Worm (Caenorhabditis elegans) whole organism, young adult: ENCODE results near the gene C04A11.5.
A peak's percentile ranks its signal among the peaks of the same experiment; 100 is the strongest.

Source experiments
- B0336.3 ChIP-seq: fragments of 200-800 bp; sonication (Bioruptor generic); IDR thresholded peaks from 2 replicates; pipeline ENCODE4 v1.3.6; 2022; ENCODE audit warnings: missing genetic modification characterization, missing compliant biosample characterization
- C17E4.6 ChIP-seq: fragments of 200-800 bp; sonication (Bioruptor generic); IDR thresholded peaks from 2 replicates; pipeline ENCODE4 v1.3.6; 2022; ENCODE audit warnings: missing genetic modification reagents, missing genetic modification characterization, missing compliant biosample characterization
- F39B2.1 ChIP-seq: fragments of 200-800 bp; sonication (Bioruptor generic); IDR thresholded peaks from 2 replicates; pipeline ENCODE4 v1.3.6; 2022; ENCODE audit warnings: missing genetic modification reagents, missing genetic modification characterization, missing compliant biosample characterization
- F49E8.2 ChIP-seq: sonication (generic microtip); optimal IDR thresholded peaks from 3 replicates; lab custom pipeline; 2017; ENCODE audit warnings: missing genetic modification characterization, mild to moderate bottlenecking, missing compliant biosample characterization, antibody characterized with exemption, moderate library complexity; ENCODE audit not compliant: insufficient read depth
- F52B5.7 ChIP-seq: sonication (generic microtip); optimal IDR thresholded peaks from 2 replicates; lab custom pipeline; 2016; ENCODE audit warnings: mild to moderate bottlenecking, missing genetic modification characterization, missing compliant biosample characterization
- F57A8.1 ChIP-seq: fragments of 200-800 bp; sonication (Bioruptor generic); optimal IDR thresholded peaks from 2 replicates; lab custom pipeline; 2018; ENCODE audit warnings: mild to moderate bottlenecking, missing genetic modification characterization, moderate library complexity, missing compliant biosample characterization
- F57C9.4 ChIP-seq: sonication (generic microtip); optimal IDR thresholded peaks from 2 replicates; lab custom pipeline; 2017; ENCODE audit warnings: mild to moderate bottlenecking, missing genetic modification characterization, missing compliant biosample characterization
- Y56A3A.18 ChIP-seq: fragments of 200-800 bp; sonication (Bioruptor generic); IDR thresholded peaks from 2 replicates; pipeline ENCODE4 v1.3.6; 2022; ENCODE audit warnings: missing genetic modification reagents, missing genetic modification characterization, missing compliant biosample characterization
- Y79H2A.3 ChIP-seq: fragments of 200-800 bp; sonication (Bioruptor generic); conservative IDR thresholded peaks from 2 replicates; pipeline ENCODE4 v1.3.6; 2022; ENCODE audit warnings: missing genetic modification reagents, missing genetic modification characterization, missing compliant biosample characterization
- Y95B8A.8 ChIP-seq: fragments of 200-800 bp; sonication (Bioruptor generic); IDR thresholded peaks from 2 replicates; pipeline ENCODE4 v1.3.6; 2022; ENCODE audit warnings: missing genetic modification reagents, missing genetic modification characterization, missing compliant biosample characterization
- akir-1 ChIP-seq: fragments of 200-800 bp; sonication (Bioruptor generic); optimal IDR thresholded peaks from 2 replicates; lab custom pipeline; 2018; ENCODE audit warnings: mild to moderate bottlenecking, missing genetic modification characterization, moderate library complexity, missing compliant biosample characterization
- ama-1 ChIP-seq, 3 experiments: fragments of 150-350 bp in 1 of 3; sonication (generic microtip) in 2 of 3; optimal IDR thresholded peaks; 2 replicates each; lab custom pipeline; 2014 to 2018; ENCODE audit warnings: missing biosample characterization in 2 of 3, missing genetic modification characterization in 2 of 3, missing genetic modification reagents in 2 of 3
- attf-5 ChIP-seq: fragments of 200-800 bp; sonication (Bioruptor generic); optimal IDR thresholded peaks from 2 replicates; lab custom pipeline; 2018; ENCODE audit warnings: mild to moderate bottlenecking, missing genetic modification characterization, missing compliant biosample characterization
- cebp-1 ChIP-seq, 2 experiments: fragments of 200-800 bp in 1 of 2; sonication (Bioruptor generic) in 1 of 2; sonication (generic microtip) in 1 of 2; IDR thresholded peaks in 1 of 2; optimal IDR thresholded peaks in 1 of 2; 2 replicates each; pipeline versions ENCODE4 v1.3.6 to Lab custom; 2017 to 2022; ENCODE audit warnings: missing compliant biosample characterization in 2 of 2, missing genetic modification characterization in 2 of 2, mild to moderate bottlenecking in 1 of 2, missing genetic modification reagents in 1 of 2, moderate library complexity in 1 of 2
- ceh-100 ChIP-seq: fragments of 200-800 bp; sonication (Bioruptor generic); IDR thresholded peaks from 2 replicates; pipeline ENCODE4 v1.3.6; 2022; ENCODE audit warnings: missing genetic modification reagents, missing genetic modification characterization, missing compliant biosample characterization
- ceh-58 ChIP-seq: fragments of 200-800 bp; sonication (Bioruptor generic); IDR thresholded peaks from 2 replicates; pipeline ENCODE4 v1.3.6; 2022; ENCODE audit warnings: missing genetic modification characterization, missing compliant biosample characterization
- ceh-91 ChIP-seq: fragments of 200-800 bp; sonication (Bioruptor generic); IDR thresholded peaks from 2 replicates; pipeline ENCODE4 v1.3.6; 2022; ENCODE audit warnings: missing genetic modification reagents, missing genetic modification characterization, missing compliant biosample characterization
- chd-7 ChIP-seq: sonication (generic microtip); optimal IDR thresholded peaks from 2 replicates; lab custom pipeline; 2016; ENCODE audit warnings: mild to moderate bottlenecking, missing genetic modification characterization, moderate library complexity, missing compliant biosample characterization
- die-1 ChIP-seq: sonication (generic microtip); optimal IDR thresholded peaks from 2 replicates; lab custom pipeline; 2016; ENCODE audit warnings: missing genotype, mild to moderate bottlenecking, missing genetic modification characterization, missing compliant biosample characterization
- dpff-1 ChIP-seq: sonication (generic microtip); optimal IDR thresholded peaks from 2 replicates; lab custom pipeline; 2017; ENCODE audit warnings: mild to moderate bottlenecking, missing genetic modification characterization, missing compliant biosample characterization
- dpl-1 ChIP-seq: fragments of 150-350 bp; optimal IDR thresholded peaks from 2 replicates; lab custom pipeline; 2014; ENCODE audit warnings: missing biosample characterization, missing genetic modification reagents, missing genetic modification characterization
- fkh-3 ChIP-seq: sonication (generic microtip); optimal IDR thresholded peaks from 2 replicates; lab custom pipeline; 2016; ENCODE audit warnings: mild to moderate bottlenecking, missing genetic modification characterization, missing compliant biosample characterization
- hlh-12 ChIP-seq: sonication (generic microtip); optimal IDR thresholded peaks from 2 replicates; lab custom pipeline; 2016; ENCODE audit warnings: missing genetic modification characterization, missing compliant biosample characterization
- hsf-1 ChIP-seq: fragments of 200-800 bp; sonication (Bioruptor generic); IDR thresholded peaks from 2 replicates; pipeline ENCODE4 v1.3.6; 2022; ENCODE audit warnings: missing genetic modification reagents, missing genetic modification characterization, missing compliant biosample characterization
- lin-40 ChIP-seq: sonication (generic microtip); optimal IDR thresholded peaks from 2 replicates; lab custom pipeline; 2016; ENCODE audit warnings: missing genetic modification characterization, mild to moderate bottlenecking, missing compliant biosample characterization, missing genotype, missing genetic modification reagents
- lir-1 ChIP-seq: fragments of 200-800 bp; sonication (Bioruptor generic); conservative IDR thresholded peaks from 2 replicates; pipeline ENCODE4 v1.3.6; 2022; ENCODE audit warnings: missing genetic modification reagents, missing genetic modification characterization, missing compliant biosample characterization
- lsy-27 ChIP-seq: sonication (generic microtip); optimal IDR thresholded peaks from 2 replicates; lab custom pipeline; 2017; ENCODE audit warnings: missing genetic modification characterization, mild to moderate bottlenecking, missing compliant biosample characterization, antibody characterized with exemption, missing genotype, borderline replicate concordance; ENCODE audit not compliant: insufficient read depth
- madf-8 ChIP-seq: fragments of 200-800 bp; sonication (Bioruptor generic); conservative IDR thresholded peaks from 2 replicates; pipeline ENCODE4 v1.3.6; 2022; ENCODE audit warnings: missing genetic modification reagents, missing genetic modification characterization, missing compliant biosample characterization
- mcd-1 ChIP-seq: fragments of 200-800 bp; sonication (Bioruptor generic); IDR thresholded peaks from 2 replicates; pipeline ENCODE4 v1.3.6; 2022; ENCODE audit warnings: missing genetic modification reagents, missing genetic modification characterization, missing compliant biosample characterization
- nfya-2 ChIP-seq: fragments of 200-800 bp; sonication (Bioruptor generic); IDR thresholded peaks from 2 replicates; pipeline ENCODE4 v1.3.6; 2022; ENCODE audit warnings: missing genetic modification reagents, missing genetic modification characterization, missing compliant biosample characterization
- nhr-120 ChIP-seq: fragments of 200-800 bp; sonication (Bioruptor generic); IDR thresholded peaks from 2 replicates; pipeline ENCODE4 v1.3.6; 2022; ENCODE audit warnings: missing genetic modification characterization, missing compliant biosample characterization
- pbrm-1 ChIP-seq: fragments of 200-800 bp; sonication (Bioruptor generic); IDR thresholded peaks from 2 replicates; pipeline ENCODE4 v1.3.6; 2022; ENCODE audit warnings: missing genetic modification reagents, missing genetic modification characterization, missing compliant biosample characterization
- rcor-1 ChIP-seq: fragments of 200-800 bp; sonication (Bioruptor generic); IDR thresholded peaks from 2 replicates; pipeline ENCODE4 v1.3.6; 2022; ENCODE audit warnings: missing genetic modification reagents, missing genetic modification characterization, missing compliant biosample characterization
- repo-1 ChIP-seq: sonication (generic microtip); optimal IDR thresholded peaks from 2 replicates; lab custom pipeline; 2017; ENCODE audit warnings: mild to moderate bottlenecking, missing genetic modification characterization, missing compliant biosample characterization
- sdz-38 ChIP-seq: sonication (generic microtip); optimal IDR thresholded peaks from 2 replicates; lab custom pipeline; 2016; ENCODE audit warnings: missing genotype, missing genetic modification characterization, missing compliant biosample characterization
- sea-2 ChIP-seq: fragments of 200-800 bp; sonication (Bioruptor generic); IDR thresholded peaks from 2 replicates; pipeline ENCODE4 v1.3.6; 2022; ENCODE audit warnings: missing genetic modification characterization, missing compliant biosample characterization
- snpc-1.1 ChIP-seq: sonication (generic microtip); optimal IDR thresholded peaks from 2 replicates; lab custom pipeline; 2017; ENCODE audit warnings: missing genetic modification characterization, mild to moderate bottlenecking, missing compliant biosample characterization, antibody characterized with exemption, moderate library complexity, missing genotype, missing genetic modification reagents; ENCODE audit not compliant: insufficient read depth
- snpc-3.4 ChIP-seq: sonication (generic microtip); optimal IDR thresholded peaks from 2 replicates; lab custom pipeline; 2017; ENCODE audit warnings: missing genetic modification characterization, mild to moderate bottlenecking, missing compliant biosample characterization, antibody characterized with exemption, moderate library complexity, missing genotype, missing genetic modification reagents
- tbx-9 ChIP-seq: sonication (generic microtip); optimal IDR thresholded peaks from 2 replicates; lab custom pipeline; 2016; ENCODE audit warnings: borderline replicate concordance, missing genetic modification characterization, inconsistent platforms, missing compliant biosample characterization
- tlf-1 ChIP-seq: fragments of 200-800 bp; sonication (Bioruptor generic); optimal IDR thresholded peaks from 2 replicates; lab custom pipeline; 2018; ENCODE audit warnings: mild to moderate bottlenecking, missing genetic modification characterization, missing compliant biosample characterization
- xnd-1 ChIP-seq: sonication (generic microtip); optimal IDR thresholded peaks from 2 replicates; lab custom pipeline; 2016; ENCODE audit warnings: missing genotype, missing genetic modification reagents, missing genetic modification characterization, missing compliant biosample characterization
- ztf-22 ChIP-seq: fragments of 200-800 bp; sonication (Bioruptor generic); optimal IDR thresholded peaks from 2 replicates; lab custom pipeline; 2018; ENCODE audit warnings: mild to moderate bottlenecking, missing genetic modification characterization, moderate library complexity, missing compliant biosample characterization
- ztf-25 ChIP-seq: fragments of 200-800 bp; sonication (Bioruptor generic); IDR thresholded peaks from 2 replicates; pipeline ENCODE4 v1.3.6; 2022; ENCODE audit warnings: missing genetic modification reagents, missing genetic modification characterization, missing compliant biosample characterization
- ztf-26 ChIP-seq: sonication (generic microtip); optimal IDR thresholded peaks from 2 replicates; lab custom pipeline; 2017; ENCODE audit warnings: missing genetic modification characterization, missing compliant biosample characterization
- ztf-3 ChIP-seq: fragments of 200-800 bp; sonication (Bioruptor generic); optimal IDR thresholded peaks from 2 replicates; lab custom pipeline; 2018; ENCODE audit warnings: mild to moderate bottlenecking, missing genetic modification characterization, missing compliant biosample characterization
- ztf-6 ChIP-seq: fragments of 200-800 bp; sonication (Bioruptor generic); IDR thresholded peaks from 2 replicates; pipeline ENCODE4 v1.3.6; 2022; ENCODE audit warnings: missing genetic modification reagents, missing genetic modification characterization, missing compliant biosample characterization

C04A11.5 gene

DNA sequence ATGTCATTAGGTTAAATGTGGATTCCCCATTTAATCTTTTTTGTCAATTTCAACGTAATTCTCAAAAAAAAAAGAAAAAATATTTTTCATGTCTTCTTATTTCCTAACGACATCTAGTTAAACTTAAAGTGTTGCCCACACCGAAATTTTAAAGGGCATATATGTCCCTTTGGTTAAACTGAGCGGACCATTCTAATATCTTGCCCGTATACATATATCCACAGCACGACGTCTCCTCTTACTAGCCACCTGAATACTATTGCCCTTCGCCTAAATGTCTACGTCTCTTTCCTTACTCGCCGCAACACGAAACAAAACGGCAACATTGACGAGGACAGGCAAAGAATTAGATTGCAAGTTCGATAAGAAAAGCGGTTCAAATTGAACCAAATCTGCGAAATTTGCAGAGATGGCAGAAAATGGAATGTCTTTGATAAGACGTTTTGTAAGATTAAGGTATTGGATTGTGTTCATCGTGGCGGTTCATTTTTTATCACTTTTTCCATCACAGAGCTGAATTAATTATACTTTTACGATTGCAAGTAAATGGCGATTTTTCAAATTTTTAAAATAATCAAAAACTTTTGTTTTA lies 36.4 kb downstream of the C04A11.5 start (continued):
- peak; percentile 98 for TF ChIP-seq ztf-22 (GFP tag; lab: Kevin White, UChicago)
- TF ChIP-seq nfya-2, result 0 out of 2 replicates have a peak, but pooled peaks have one; percentile 26
- peak; percentile 98 for TF ChIP-seq rcor-1
- TF ChIP-seq ceh-58 (GFP tag; lab: Robert Waterston, UW), result 0 out of 2 replicates have a peak, but pooled peaks have one; percentile 85
- TF ChIP-seq ztf-6 (GFP tag; lab: Robert Waterston, UW), result peak; percentile 85
- TF ChIP-seq sdz-38 (tag; lab: Kevin White, UChicago), result no peak
- peak; percentile 99 for TF ChIP-seq B0336.3 (GFP tag; lab: Robert Waterston, UW)
- peak; percentile 87 for TF ChIP-seq akir-1
- no peak for TF ChIP-seq F39B2.1 (GFP tag; lab: Robert Waterston, UW)
- TF ChIP-seq lir-1, result peak; percentile 94
- no peak for TF ChIP-seq hsf-1 (GFP tag; lab: Robert Waterston, UW)
- TF ChIP-seq fkh-3, result no peak
- no peak for TF ChIP-seq Y79H2A.3 (GFP tag; lab: Robert Waterston, UW)
- TF ChIP-seq F57A8.1 (GFP tag; lab: Kevin White, UChicago), result peak; percentile 92
- TF ChIP-seq ceh-100 (GFP tag; lab: Robert Waterston, UW), result peak; percentile 79
- peak; percentile 74 for TF ChIP-seq die-1 (tag; lab: Kevin White, UChicago)
- TF ChIP-seq dpl-1 (GFP tag; lab: Kevin White, UChicago), result no peak
- no peak for TF ChIP-seq hlh-12
- peak; percentile 100 for TF ChIP-seq repo-1
- TF ChIP-seq F49E8.2 (tag; lab: Kevin White, UChicago), result no peak
- peak; percentile 100 for TF ChIP-seq lin-40 (tag; lab: Kevin White, UChicago)
- no peak for TF ChIP-seq madf-8 (GFP tag; lab: Robert Waterston, UW)
- TF ChIP-seq nhr-120 (GFP tag; lab: Robert Waterston, UW), result 0 out of 2 replicates have a peak, but pooled peaks have one; percentile 54
- peak; percentile 9 for TF ChIP-seq tbx-9
- peak; percentile 98 for TF ChIP-seq chd-7 (tag; lab: Kevin White, UChicago)
- TF ChIP-seq lsy-27 (tag; lab: Kevin White, UChicago), result peak; percentile 27
- no peak for TF ChIP-seq ztf-25 (GFP tag; lab: Robert Waterston, UW)
- peak; percentile 100 for TF ChIP-seq ztf-26 (tag; lab: Kevin White, UChicago)
- TF ChIP-seq dpff-1, result peak; percentile 87
- TF ChIP-seq tlf-1 (GFP tag; lab: Kevin White, UChicago), result peak; percentile 97
- TF ChIP-seq C17E4.6, result peak; percentile 90
- no peak for TF ChIP-seq xnd-1 (tag; lab: Kevin White, UChicago)
- TF ChIP-seq ztf-3 (GFP tag; lab: Kevin White, UChicago), result peak; percentile 86
- TF ChIP-seq F57C9.4 (tag; lab: Kevin White, UChicago), result peak; percentile 54
- TF ChIP-seq mcd-1 (GFP tag; lab: Robert Waterston, UW), result peak; percentile 92
- TF ChIP-seq attf-5, result peak; percentile 57
- TF ChIP-seq pbrm-1 (GFP tag; lab: Robert Waterston, UW), result peak; percentile 94
- TF ChIP-seq cebp-1 (GFP tag; IDR thresholded peaks at IDR 0.05; lab: Robert Waterston, UW), result peak; percentile 75
- TF ChIP-seq cebp-1 (tag; optimal IDR thresholded peaks at IDR 0.05; lab: Kevin White, UChicago), result peak; percentile 98
- peak; percentile 23 for TF ChIP-seq snpc-3.4 (tag; lab: Kevin White, UChicago)
- no peak for TF ChIP-seq snpc-1.1 (tag; lab: Kevin White, UChicago)
- TF ChIP-seq Y56A3A.18 (GFP tag; lab: Robert Waterston, UW), result peak; percentile 100
- 0 out of 2 replicates have a peak, but pooled peaks have one; percentile 51 for TF ChIP-seq sea-2 (GFP tag; lab: Robert Waterston, UW)
- peak; percentile 73; the same call in 1 of the 2 replicates for TF ChIP-seq Y95B8A.8
- no peak for TF ChIP-seq ama-1 (optimal IDR thresholded peaks at IDR 0.05; lab: Kevin White, UChicago)
- TF ChIP-seq ama-1 (GFP tag; optimal IDR thresholded peaks at IDR 0.05; lab: Kevin White, UChicago), result peak; percentile 11 to 73
- peak; percentile 94 for TF ChIP-seq F52B5.7 (tag; lab: Kevin White, UChicago)
- TF ChIP-seq ceh-91 (GFP tag; lab: Robert Waterston, UW), result no peak
